Worm (Caenorhabditis elegans): ENCODE data around the gene rabr-4.

The rabr-4 gene

DNA sequence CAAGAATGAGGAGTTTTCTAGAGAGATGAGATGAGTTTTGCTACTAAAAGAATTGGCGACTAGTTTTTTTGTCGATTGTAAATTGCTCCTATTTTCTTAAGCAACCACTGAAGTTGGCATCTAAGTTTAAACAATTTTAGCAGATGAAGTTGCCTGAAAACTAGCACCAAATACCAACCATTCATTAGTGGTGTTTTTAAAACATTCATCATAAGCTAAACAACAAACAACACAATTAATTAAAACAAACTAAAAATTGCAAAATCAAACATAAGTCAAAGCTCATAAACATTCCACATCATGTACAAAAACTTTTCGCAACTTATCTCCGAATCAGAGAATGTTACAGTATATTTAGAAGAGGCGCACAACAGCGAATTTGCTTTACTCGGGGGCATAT lies 12.6 kb upstream of the rabr-4 start, which contains the start of gene srz-13:
Gene srz-13, plus strand, starts transcription at position 301 of the 400 bp plus-strand sequence.
- no peak for TF ChIP-seq unc-62 (GFP tag; optimal IDR thresholded peaks at IDR 0.05)

DNA sequence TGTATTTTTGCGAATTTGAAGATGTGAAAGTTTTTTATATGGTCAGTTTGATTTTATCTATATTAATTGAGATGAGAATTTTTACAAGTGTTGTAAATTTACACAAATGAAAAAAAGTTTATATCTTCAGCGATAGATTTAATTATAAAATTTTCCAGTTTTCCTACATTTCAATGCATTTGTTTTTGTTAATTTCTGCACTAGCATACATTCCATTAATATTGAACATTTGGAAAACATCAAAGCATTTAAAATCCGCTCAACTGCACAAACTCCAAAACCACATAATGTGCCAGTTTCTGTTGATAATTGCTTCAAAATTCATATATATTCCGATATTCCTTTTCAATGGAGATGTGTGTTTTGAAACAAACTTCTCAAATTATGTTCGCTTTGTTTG lies 11.8 kb upstream of the rabr-4 start, which contains the start of gene srh-277:
Gene srh-277, plus strand, starts transcription at position 301 of the 400 bp plus-strand sequence.
- no peak for TF ChIP-seq unc-62 (GFP tag; optimal IDR thresholded peaks at IDR 0.05)

DNA sequence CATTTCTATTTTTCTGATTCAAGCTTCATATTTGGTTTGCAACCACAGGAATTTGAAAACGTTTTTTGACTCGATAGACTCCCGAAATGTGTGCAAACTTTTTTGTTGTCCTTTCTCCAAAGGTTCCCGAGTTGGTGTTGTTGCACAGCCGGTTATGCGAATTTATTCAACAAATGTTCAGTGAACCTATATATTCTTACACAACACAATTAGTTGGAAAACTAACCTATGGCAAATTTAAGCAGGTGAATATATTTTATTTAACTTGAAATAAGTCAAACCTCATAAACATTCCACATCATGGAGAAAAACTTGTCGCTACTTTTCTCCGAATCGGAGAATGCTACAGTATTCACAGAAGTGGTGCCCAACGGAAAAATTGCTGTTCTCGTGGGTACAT lies 11.4 kb upstream of the rabr-4 start, which contains the start of gene srz-14:
Gene srz-14, plus strand, starts transcription at position 301 of the 400 bp plus-strand sequence.
- no peak for TF ChIP-seq unc-62 (GFP tag; optimal IDR thresholded peaks at IDR 0.05)

DNA sequence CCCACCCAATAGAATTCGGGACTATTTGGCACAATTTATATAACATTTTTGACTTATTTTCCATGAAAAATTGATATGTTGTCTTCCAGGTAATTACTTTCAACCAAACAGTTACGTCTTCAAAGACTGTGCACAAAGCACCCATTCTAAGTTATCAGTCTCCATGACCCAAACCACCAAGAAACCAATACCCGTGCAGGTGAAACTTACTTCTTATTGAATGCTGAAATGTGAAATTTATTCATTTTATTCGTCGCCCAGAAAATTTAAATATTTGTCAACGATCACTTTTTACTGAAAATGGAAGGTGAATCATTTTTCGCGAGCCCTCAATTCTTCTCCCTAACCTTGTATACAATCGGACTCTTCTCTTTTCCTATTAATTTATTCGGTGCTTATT lies 4.3 kb upstream of the rabr-4 start, which contains the start of gene srh-281:
Gene srh-281, plus strand, starts transcription at position 301 of the 400 bp plus-strand sequence.
- TF ChIP-seq unc-62 (GFP tag; optimal IDR thresholded peaks at IDR 0.05): no peak

DNA sequence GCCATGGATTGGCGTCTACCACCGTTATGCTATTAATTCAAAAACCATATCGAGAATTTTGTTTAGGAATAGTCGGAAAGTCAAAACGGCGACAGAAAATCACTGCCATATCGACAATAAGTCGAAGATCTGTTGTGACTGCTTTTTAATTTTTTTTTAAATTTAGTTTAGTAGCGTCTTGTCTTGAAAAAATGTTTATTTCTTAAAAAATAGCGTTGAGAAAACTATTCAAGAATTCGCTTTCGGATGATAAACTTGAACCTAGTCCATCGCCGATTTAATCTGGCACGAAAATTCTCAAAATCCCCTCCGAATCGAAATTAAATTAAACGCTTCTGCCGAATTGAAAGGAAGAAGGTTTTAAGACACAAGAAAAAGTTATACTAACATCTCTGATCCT lies 2.6 kb upstream of the rabr-4 start, which contains the start of gene srh-279:
Gene srh-279, plus strand, starts transcription at position 301 of the 400 bp plus-strand sequence.
- TF ChIP-seq unc-62 (GFP tag; optimal IDR thresholded peaks at IDR 0.05): no peak

DNA sequence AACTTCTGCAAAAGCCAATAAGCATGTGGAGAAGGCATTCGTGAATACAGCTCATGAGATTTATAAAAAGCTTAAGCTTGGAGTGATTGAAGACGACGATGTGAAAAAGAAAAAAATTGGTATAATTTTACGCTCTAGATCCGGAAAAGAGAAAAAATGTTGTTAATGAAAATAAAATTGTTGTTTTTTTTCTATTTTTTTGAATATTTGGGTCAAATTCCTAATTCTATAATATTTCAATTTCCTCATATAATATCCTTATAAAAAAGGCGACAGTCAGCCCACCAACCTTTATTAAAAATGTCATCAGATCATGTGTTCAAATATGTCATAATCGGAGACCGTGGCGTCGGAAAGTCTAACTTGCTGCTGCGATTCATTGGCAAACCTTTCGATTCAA lies 640 bp downstream of the rabr-4 start, which contains the start of gene rabr-3:
Gene rabr-3, plus strand, starts transcription at position 301 of the 400 bp plus-strand sequence.
- no peak for TF ChIP-seq unc-62 (GFP tag; optimal IDR thresholded peaks at IDR 0.05)

DNA sequence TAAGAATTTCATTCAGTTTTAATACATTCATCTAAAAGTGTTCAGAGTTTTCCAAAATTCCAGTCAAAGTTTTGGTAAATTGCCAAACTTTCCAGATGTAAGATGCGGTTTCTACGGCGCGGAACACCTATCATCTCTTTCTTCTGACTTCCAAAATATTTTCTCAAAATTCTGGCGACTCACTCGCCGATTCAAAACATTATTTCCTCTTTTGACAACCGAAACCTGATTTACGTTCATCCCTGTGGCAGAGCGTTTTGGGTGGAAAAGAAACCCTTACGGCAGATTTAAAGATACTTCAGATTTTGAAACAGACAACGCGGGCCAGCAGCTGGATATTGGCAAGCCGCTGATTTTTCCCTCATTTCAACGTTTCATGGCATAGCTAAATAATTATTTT lies 3.3 kb downstream of the rabr-4 start, which contains the start of gene F11A5.5:
Gene F11A5.5, plus strand, starts transcription at position 301 of the 400 bp plus-strand sequence.
- no peak for TF ChIP-seq unc-62 (GFP tag; optimal IDR thresholded peaks at IDR 0.05)

DNA sequence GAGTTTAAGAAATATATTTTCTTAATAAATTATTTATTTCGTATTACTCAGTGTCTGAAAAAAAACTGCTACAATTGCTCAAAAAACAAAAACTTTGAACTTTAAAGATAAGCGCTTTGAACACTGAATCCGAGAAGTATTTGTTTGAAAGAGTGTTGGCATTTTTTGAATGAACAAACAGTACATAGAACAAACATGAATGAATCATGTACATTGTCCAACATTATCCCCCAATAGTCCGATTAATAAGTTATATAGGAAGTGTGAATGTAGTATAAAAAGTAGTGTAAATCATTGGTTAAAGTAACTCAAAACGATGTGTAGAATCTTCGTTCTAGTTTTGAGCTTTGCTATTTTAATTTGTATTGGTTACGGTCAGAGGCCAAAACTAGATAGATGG lies 7.0 kb downstream of the rabr-4 start, which contains the start of gene F11A5.17:
Gene F11A5.17, plus strand, starts transcription at position 301 of the 400 bp plus-strand sequence.
- no peak for TF ChIP-seq unc-62 (GFP tag; optimal IDR thresholded peaks at IDR 0.05)

DNA sequence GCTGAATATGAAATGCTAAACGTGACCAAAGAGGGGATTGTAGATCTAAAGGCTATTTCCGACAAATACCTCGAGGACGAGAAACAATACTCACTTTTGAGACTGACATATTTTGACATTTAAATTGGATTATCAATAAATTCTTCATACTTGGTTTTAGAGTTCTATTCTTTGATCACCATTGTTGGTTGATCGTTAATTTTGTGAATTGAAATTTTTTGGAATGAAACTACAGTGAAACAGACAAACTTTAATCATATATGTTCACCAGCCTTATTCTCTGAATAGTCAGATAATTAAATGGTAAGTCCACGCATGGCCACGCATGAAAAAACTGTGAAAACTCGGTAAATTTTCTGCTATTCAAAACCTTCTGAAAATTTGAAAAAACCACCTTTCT lies 7.9 kb downstream of the rabr-4 start, which contains the start of gene F11A5.18:
Gene F11A5.18, plus strand, starts transcription at position 301 of the 400 bp plus-strand sequence.
- no peak for TF ChIP-seq unc-62 (GFP tag; optimal IDR thresholded peaks at IDR 0.05)

DNA sequence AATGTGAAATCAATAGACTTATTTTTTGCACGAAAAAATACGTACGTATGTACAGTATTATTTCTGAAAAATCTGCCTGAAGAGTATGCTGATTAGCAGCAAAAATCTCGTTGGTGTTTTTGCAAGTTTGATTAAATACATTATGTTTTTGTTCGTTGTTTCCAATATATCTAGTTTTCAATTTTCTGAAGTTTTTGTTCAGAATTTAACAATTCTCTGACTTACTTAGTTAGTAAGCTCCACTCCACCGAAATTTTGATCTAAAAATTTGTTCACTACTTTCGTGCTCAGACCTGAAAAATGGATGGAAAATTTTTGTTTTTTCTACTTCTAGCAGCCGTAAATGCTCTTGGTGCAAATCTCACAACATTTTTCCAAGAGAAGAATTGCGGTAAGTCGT lies 10.1 kb downstream of the rabr-4 start, which contains the start of gene irld-26:
Gene irld-26, plus strand, starts transcription at position 301 of the 400 bp plus-strand sequence.
- no peak for TF ChIP-seq unc-62 (GFP tag; optimal IDR thresholded peaks at IDR 0.05)

DNA sequence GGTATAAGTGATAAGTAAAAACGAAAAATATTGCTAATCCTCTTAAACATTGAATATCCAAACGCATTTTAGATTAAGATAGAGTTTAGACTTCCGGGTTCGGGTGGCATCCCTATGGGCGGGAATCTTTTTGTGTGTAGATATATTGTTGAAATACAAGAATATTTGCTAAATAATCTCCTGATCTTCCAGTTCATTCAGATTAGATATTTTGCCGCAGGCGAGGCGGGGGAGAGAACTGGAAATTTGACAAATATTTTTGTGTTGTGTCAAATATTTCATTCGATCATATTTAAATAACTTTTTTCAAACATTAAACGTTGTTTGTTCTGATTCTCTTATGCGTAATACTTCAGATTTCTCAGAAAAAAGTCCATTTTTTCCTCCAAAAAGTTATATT lies 15.1 kb downstream of the rabr-4 start, which contains the start of gene oac-15:
Gene oac-15, minus strand, starts transcription at position 101 of the 400 bp plus-strand sequence.
- TF ChIP-seq unc-62 (GFP tag; optimal IDR thresholded peaks at IDR 0.05): no peak

DNA sequence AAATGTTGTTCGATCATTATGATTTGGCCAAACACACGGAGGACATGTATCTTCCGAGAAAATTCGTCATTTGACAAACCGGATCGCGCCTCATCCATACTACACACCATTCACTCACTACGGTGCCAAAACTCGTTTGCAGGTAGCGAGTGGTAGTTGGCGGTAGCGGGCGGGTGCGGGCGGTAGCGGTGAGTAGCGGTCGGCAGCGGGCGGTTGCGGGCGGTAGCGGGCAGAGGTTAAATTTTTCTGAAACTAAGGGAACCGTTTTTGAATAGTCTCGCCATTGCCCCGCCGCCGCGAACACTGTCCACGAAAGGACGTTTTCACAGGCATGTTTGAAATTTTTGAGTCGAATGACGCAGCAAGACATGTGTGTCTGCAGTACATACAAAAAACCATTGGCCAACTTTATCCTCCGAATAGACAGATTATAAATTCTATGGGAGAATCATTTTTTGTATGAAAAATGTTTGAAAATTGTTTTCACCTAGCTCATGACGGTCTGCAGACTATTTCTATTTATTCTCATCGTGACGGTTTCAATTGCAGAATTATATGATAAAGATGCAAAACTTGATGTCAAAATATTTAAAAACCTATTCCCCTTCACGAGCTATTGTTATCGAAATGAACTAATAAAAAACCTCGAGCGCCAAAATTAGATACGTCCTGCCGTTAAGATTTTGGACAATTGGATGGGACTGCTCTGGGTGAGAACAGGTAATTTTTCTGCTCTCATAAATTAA lies 15.7 kb downstream of the rabr-4 start, which contains the start of gene F11A5.16:
Gene F11A5.16, plus strand, starts transcription at position 696 of the 746 bp plus-strand sequence.
- TF ChIP-seq unc-62 (GFP tag; optimal IDR thresholded peaks at IDR 0.05): no peak

DNA sequence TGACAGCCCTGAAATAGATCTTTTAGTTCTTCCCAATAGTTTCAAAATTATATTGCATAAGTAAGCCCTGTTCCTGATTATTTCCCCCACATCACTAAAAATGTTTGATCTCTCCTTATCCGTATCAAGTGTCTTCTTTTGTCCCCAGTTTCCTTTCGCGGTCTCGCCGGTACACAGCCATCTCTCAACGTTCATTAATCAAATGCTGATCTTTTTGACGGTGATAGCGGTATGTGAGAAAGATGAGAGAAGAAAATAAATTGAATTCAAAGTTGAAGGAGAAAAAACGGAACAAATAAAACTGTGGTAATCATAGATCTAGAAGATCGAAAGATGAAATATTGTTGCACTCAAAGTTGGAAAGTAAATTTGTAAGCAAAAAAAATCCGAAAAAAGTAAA lies 17.0 kb downstream of the rabr-4 start:
- TF ChIP-seq unc-62 (GFP tag; optimal IDR thresholded peaks at IDR 0.05): no peak

DNA sequence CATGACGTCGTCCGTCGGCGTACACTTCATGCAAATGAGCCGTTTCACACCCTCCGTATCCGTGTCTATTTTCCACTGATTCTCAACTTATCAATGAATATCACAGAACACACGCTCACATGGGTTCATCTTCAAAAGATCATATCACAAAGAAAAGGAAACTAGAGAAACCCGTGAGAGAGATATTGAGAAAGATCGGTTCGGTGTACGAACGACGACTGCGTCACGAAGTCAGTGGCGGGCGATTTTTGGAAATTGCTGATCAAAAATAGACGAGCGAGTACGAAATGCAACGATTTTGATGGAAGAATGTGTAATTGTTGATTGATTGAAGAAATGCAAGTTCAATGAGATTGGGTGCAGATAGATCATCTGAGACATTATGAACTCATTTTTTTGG lies 18.6 kb downstream of the rabr-4 start:
- no peak for TF ChIP-seq unc-62 (GFP tag; optimal IDR thresholded peaks at IDR 0.05)

DNA sequence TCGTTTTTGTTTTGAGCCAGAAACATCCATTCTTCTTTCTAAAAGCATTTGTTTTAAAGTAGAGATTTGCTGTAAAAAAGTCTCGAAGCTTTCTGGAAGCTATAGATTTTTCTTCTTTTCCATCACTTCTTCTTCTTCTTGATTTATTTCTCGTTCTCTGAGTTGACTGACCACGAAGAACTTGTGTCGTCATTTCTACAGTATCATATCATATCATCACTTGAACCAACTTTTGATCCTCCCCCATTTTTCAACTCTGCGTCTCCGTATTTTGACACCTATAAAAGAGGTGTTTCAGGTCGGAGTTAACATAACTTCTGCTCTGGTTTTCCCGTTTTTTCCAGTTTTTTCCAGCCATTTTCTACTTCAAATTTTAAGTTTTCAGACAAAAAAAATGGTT lies 19.8 kb downstream of the rabr-4 start, which contains the start of gene F11A5.9:
Gene F11A5.9, plus strand, starts transcription at position 386 of the 400 bp plus-strand sequence.
- TF ChIP-seq unc-62 (GFP tag; optimal IDR thresholded peaks at IDR 0.05): no peak

DNA sequence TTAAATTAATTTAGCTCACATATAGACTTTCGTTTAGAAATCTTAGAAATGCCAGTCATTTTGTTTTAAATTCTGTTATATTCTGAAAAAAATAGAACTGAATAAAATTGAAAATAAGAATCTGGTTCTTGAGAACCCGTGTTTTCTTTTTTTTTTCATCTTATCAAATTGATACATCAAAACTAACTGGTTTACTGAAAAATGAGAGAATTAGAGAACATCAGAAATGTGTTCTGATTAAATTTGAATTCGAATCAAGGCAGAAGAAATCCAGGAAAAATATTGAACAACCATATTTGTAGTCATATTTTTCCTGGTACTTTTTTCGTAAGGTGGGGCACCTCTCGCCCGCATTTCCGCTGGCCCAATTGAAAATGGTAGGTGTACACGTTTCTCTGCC lies 23.8 kb downstream of the rabr-4 start, which contains the start of gene F11A5.15:
Gene F11A5.15, minus strand, starts transcription at position 101 of the 400 bp plus-strand sequence.
- TF ChIP-seq unc-62 (GFP tag; optimal IDR thresholded peaks at IDR 0.05): no peak

Data from whole organism, dauer.